Worm (Caenorhabditis elegans) whole organism, L4/young adult: ENCODE data around the gene ZK1055.4.

Experiments used
- W03F9.2 ChIP-seq: fragments of 150-350 bp; optimal IDR thresholded peaks from 2 replicates; lab custom pipeline; 2014; ENCODE audit warnings: missing biosample characterization, missing genetic modification characterization
- dao-5 ChIP-seq: sonication (generic microtip); optimal IDR thresholded peaks from 2 replicates; lab custom pipeline; 2016; ENCODE audit warnings: missing genotype, missing genetic modification characterization, moderate library complexity, missing compliant biosample characterization
- him-1 ChIP-seq: sonication (generic microtip); optimal IDR thresholded peaks from 2 replicates; lab custom pipeline; 2016; ENCODE audit warnings: missing genotype, missing genetic modification reagents, missing genetic modification characterization, missing compliant biosample characterization

The ZK1055.4 gene

ce11 chrV:6559105-6559504 is 22.8 kb upstream of the ZK1055.4 start, which contains the start of gene spp-26:
spp-26 (minus strand) TSS chrV:6559205.
- no peak for TF ChIP-seq W03F9.2 (tag; lab: Kevin White, UChicago)
- no peak for TF ChIP-seq him-1 (tag; lab: Kevin White, UChicago)
- TF ChIP-seq dao-5 (tag; lab: Kevin White, UChicago), result no peak

ce11 chrV:6559585-6559984 is 22.3 kb upstream of the ZK1055.4 start:
- no peak for TF ChIP-seq him-1 (tag; lab: Kevin White, UChicago)
- peak; percentile 21 for TF ChIP-seq dao-5 (tag; lab: Kevin White, UChicago)
- TF ChIP-seq W03F9.2 (tag; lab: Kevin White, UChicago), result no peak

- TF ChIP-seq dao-5 (tag; lab: Kevin White, UChicago), result no peak
- TF ChIP-seq him-1 (tag; lab: Kevin White, UChicago), result no peak
- no peak for TF ChIP-seq W03F9.2 (tag; lab: Kevin White, UChicago)
These were observed 20.3 kb upstream of the ZK1055.4 start, which contains the start of gene spp-19 for ce11 chrV:6561592-6561991. spp-19 (minus strand) TSS chrV:6561692.

- no peak for TF ChIP-seq W03F9.2 (tag; lab: Kevin White, UChicago)
- no peak for TF ChIP-seq him-1 (tag; lab: Kevin White, UChicago)
These were observed 15.9 kb upstream of the ZK1055.4 start, which contains the start of gene K04A8.1 for ce11 chrV:6565851-6566386. K04A8.1 (plus strand) TSS chrV:6566336.

- TF ChIP-seq W03F9.2 (tag; lab: Kevin White, UChicago), result no peak
- no peak for TF ChIP-seq dao-5 (tag; lab: Kevin White, UChicago)
- no peak for TF ChIP-seq him-1 (tag; lab: Kevin White, UChicago)
These were observed 6.3 kb upstream of the ZK1055.4 start, which contains the start of gene fut-2 for ce11 chrV:6575406-6576130. fut-2 (minus strand) TSS chrV:6575890.

- TF ChIP-seq W03F9.2 (tag; lab: Kevin White, UChicago) (no peak), dao-5 (tag; lab: Kevin White, UChicago) (no peak), him-1 (tag; lab: Kevin White, UChicago) (no peak)
These were observed 5.3 kb upstream of the ZK1055.4 start, which contains the start of gene EGAP9.4 for ce11 chrV:6576567-6576966. EGAP9.4 (plus strand) TSS chrV:6576867.

ce11 chrV:6579992-6580391 is 1.9 kb upstream of the ZK1055.4 start, which contains the start of gene EGAP9.3:
EGAP9.3 (minus strand) TSS chrV:6580122.
- TF ChIP-seq him-1 (tag; lab: Kevin White, UChicago) (no peak), W03F9.2 (tag; lab: Kevin White, UChicago) (no peak), dao-5 (tag; lab: Kevin White, UChicago) (no peak)

ce11 chrV:6590283-6590682 is 8.4 kb downstream of the ZK1055.4 start, which contains the start of gene ZK1055.2:
ZK1055.2 (plus strand) TSS chrV:6590583.
- no peak for TF ChIP-seq him-1 (tag; lab: Kevin White, UChicago)
- TF ChIP-seq dao-5 (tag; lab: Kevin White, UChicago), result no peak
- no peak for TF ChIP-seq W03F9.2 (tag; lab: Kevin White, UChicago)

- TF ChIP-seq W03F9.2 (tag; lab: Kevin White, UChicago) (no peak), him-1 (tag; lab: Kevin White, UChicago) (no peak), dao-5 (tag; lab: Kevin White, UChicago) (no peak)
These were observed 11.9 kb downstream of the ZK1055.4 start, which contains the start of gene hcp-1 for ce11 chrV:6593700-6594244. hcp-1 (plus strand) TSS chrV:6594194.

ce11 chrV:6602556-6603062 is 20.7 kb downstream of the ZK1055.4 start, which contains the start of gene ZK1055.6:
ZK1055.6 (minus strand) TSS chrV:6602606.
- no peak for TF ChIP-seq W03F9.2 (tag; lab: Kevin White, UChicago)
- TF ChIP-seq dao-5 (tag; lab: Kevin White, UChicago), result no peak
- TF ChIP-seq him-1 (tag; lab: Kevin White, UChicago), result no peak

- TF ChIP-seq dao-5 (tag; lab: Kevin White, UChicago) (no peak), him-1 (tag; lab: Kevin White, UChicago) (no peak), W03F9.2 (tag; lab: Kevin White, UChicago) (no peak)
These were observed 23.4 kb downstream of the ZK1055.4 start, which contains the start of gene ZK1055.7 for ce11 chrV:6605275-6605674. ZK1055.7 (minus strand) TSS chrV:6605375.

- no peak for TF ChIP-seq him-1 (tag; lab: Kevin White, UChicago)
- TF ChIP-seq W03F9.2 (tag; lab: Kevin White, UChicago), result peak; percentile 40
These were observed 24.3 kb downstream of the ZK1055.4 start for ce11 chrV:6606197-6606596.

ce11 chrV:6611058-6611457 is 29.2 kb downstream of the ZK1055.4 start, which contains the start of gene gon-14:
gon-14 (minus strand) TSS chrV:6611158.
- TF ChIP-seq dao-5 (tag; lab: Kevin White, UChicago) (no peak), W03F9.2 (tag; lab: Kevin White, UChicago) (no peak), him-1 (tag; lab: Kevin White, UChicago) (no peak)
